Fruit fly (Drosophila melanogaster) whole organism, pupa: Measurements from ENCODE around the gene Vta1.

Source experiments
- CG10348 ChIP-seq: fragments of 200-800 bp; sonication (Bioruptor generic); IDR thresholded peaks from 2 replicates; pipeline ENCODE4 v1.3.6; 2022; ENCODE audit warnings: missing biosample characterization, missing genetic modification characterization
- CG12605 ChIP-seq: fragments of 200-800 bp; sonication (Bioruptor generic); IDR thresholded peaks from 2 replicates; pipeline ENCODE4 v1.3.6; 2022; ENCODE audit warnings: missing biosample characterization, missing genetic modification characterization
- CG13204 ChIP-seq: fragments of 200-800 bp; sonication (Bioruptor generic); optimal IDR thresholded peaks from 2 replicates; lab custom pipeline; 2018; ENCODE audit warnings: missing biosample characterization, mild to moderate bottlenecking, missing genetic modification characterization, moderate library complexity
- CG14655 ChIP-seq: fragments of 200-800 bp; sonication (Bioruptor generic); optimal IDR thresholded peaks from 3 replicates; lab custom pipeline; 2017; ENCODE audit warnings: mild to moderate bottlenecking, missing biosample characterization, missing genetic modification reagents, missing genetic modification characterization
- CG15710 ChIP-seq: fragments of 200-800 bp; sonication (Bioruptor generic); optimal IDR thresholded peaks from 2 replicates; lab custom pipeline; 2018; ENCODE audit warnings: missing biosample characterization, mild to moderate bottlenecking, missing genetic modification characterization, moderate library complexity
- CG17806 ChIP-seq: fragments of 200-800 bp; sonication (Bioruptor generic); optimal IDR thresholded peaks from 2 replicates; lab custom pipeline; 2018; ENCODE audit warnings: missing biosample characterization, mild to moderate bottlenecking, missing genetic modification characterization, moderate library complexity
- CG32121 ChIP-seq: fragments of 200-800 bp; sonication (Bioruptor generic); IDR thresholded peaks from 2 replicates; pipeline ENCODE4 v1.3.6; 2022; ENCODE audit warnings: missing biosample characterization, missing genetic modification characterization
- CG34367 ChIP-seq: fragments of 200-800 bp; sonication (Bioruptor generic); optimal IDR thresholded peaks from 2 replicates; lab custom pipeline; 2018; ENCODE audit warnings: missing biosample characterization, mild to moderate bottlenecking, missing genetic modification characterization
- CG4496 ChIP-seq: fragments of 200-800 bp; sonication (Bioruptor generic); IDR thresholded peaks from 3 replicates; pipeline ENCODE4 v1.3.6; 2022; ENCODE audit warnings: missing biosample characterization, missing genetic modification characterization
- CG8159 ChIP-seq: fragments of 200-800 bp; sonication (Bioruptor generic); optimal IDR thresholded peaks from 3 replicates; lab custom pipeline; 2018; ENCODE audit warnings: missing biosample characterization, mild to moderate bottlenecking, missing genetic modification characterization, moderate library complexity
- CG8301 ChIP-seq: fragments of 200-800 bp; sonication (Bioruptor generic); optimal IDR thresholded peaks from 2 replicates; lab custom pipeline; 2018; ENCODE audit warnings: missing biosample characterization, mild to moderate bottlenecking, missing genetic modification characterization
- CG9948 ChIP-seq: fragments of 200-800 bp; sonication (Bioruptor generic); optimal IDR thresholded peaks from 2 replicates; lab custom pipeline; 2018; ENCODE audit warnings: missing biosample characterization, mild to moderate bottlenecking, missing genetic modification characterization, moderate library complexity
- D1 ChIP-seq: fragments of 200-800 bp; sonication (Bioruptor generic); optimal IDR thresholded peaks from 2 replicates; lab custom pipeline; 2018; ENCODE audit warnings: missing biosample characterization, mild to moderate bottlenecking, missing genetic modification characterization, moderate library complexity
- EcR ChIP-seq: fragments of 200-800 bp; sonication (Bioruptor generic); optimal IDR thresholded peaks from 3 replicates; lab custom pipeline; 2019; ENCODE audit warnings: missing biosample characterization, missing genetic modification characterization, mild to moderate bottlenecking, moderate library complexity, missing genetic modification reagents
- Ets98B ChIP-seq: fragments of 200-800 bp; sonication (Bioruptor generic); IDR thresholded peaks from 2 replicates; pipeline ENCODE4 v1.3.6; 2022; ENCODE audit warnings: missing biosample characterization, missing genetic modification characterization
- Pif1A ChIP-seq: fragments of 200-800 bp; sonication (Bioruptor generic); optimal IDR thresholded peaks from 3 replicates; lab custom pipeline; 2016; ENCODE audit warnings: missing biosample characterization, missing genetic modification characterization
- Pif1B ChIP-seq: fragments of 200-800 bp; sonication (Bioruptor generic); optimal IDR thresholded peaks from 3 replicates; lab custom pipeline; 2016; ENCODE audit warnings: missing biosample characterization, missing genetic modification characterization
- Snoo ChIP-seq: fragments of 200-800 bp; sonication (Bioruptor generic); optimal IDR thresholded peaks from 3 replicates; lab custom pipeline; 2017; ENCODE audit warnings: missing biosample characterization, mild to moderate bottlenecking, missing genetic modification characterization, inconsistent platforms
- fd96Ca ChIP-seq: fragments of 200-800 bp; sonication (Bioruptor generic); IDR thresholded peaks from 3 replicates; pipeline ENCODE4 v1.3.6; 2022; ENCODE audit warnings: missing biosample characterization, missing genetic modification characterization
- gl ChIP-seq: fragments of 200-800 bp; sonication (Bioruptor generic); optimal IDR thresholded peaks from 2 replicates; lab custom pipeline; 2018; ENCODE audit warnings: missing biosample characterization, mild to moderate bottlenecking, missing genetic modification characterization
- rn ChIP-seq: fragments of 200-800 bp; sonication (Bioruptor generic); IDR thresholded peaks from 2 replicates; pipeline ENCODE4 v1.3.6; 2022; ENCODE audit warnings: missing biosample characterization, missing genetic modification characterization

Gene Vta1

DNA sequence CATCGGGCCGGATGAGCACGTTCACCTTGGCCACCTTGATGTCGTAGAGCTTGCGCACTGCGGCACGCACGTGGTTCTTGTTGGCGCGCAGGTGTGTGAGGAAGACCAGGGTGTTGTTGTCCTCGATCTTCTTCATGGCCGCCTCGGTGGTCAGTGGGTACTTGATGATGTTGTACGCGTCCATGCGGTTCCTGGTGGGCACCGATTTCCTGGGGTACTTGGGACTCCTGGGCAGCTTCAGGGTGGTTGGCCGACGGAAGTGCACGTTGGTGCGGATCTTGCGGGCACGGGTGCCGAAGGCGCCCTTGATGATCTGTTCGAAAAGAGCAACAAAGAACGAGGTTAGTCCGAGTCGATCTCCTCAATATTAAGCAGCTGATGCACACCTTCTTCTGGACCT lies 14.7 kb upstream of the Vta1 start:
- TF ChIP-seq CG32121 (no peak), CG17806 (tag; lab: Kevin White, UChicago) (no peak), CG8159 (tag; lab: Kevin White, UChicago) (no peak), Pif1A (GFP tag; lab: Kevin White, UChicago) (no peak), CG9948 (tag; lab: Kevin White, UChicago) (no peak), CG4496 (GFP tag; lab: Robert Waterston, UW) (no peak), EcR (no peak), CG12605 (no peak)

DNA sequence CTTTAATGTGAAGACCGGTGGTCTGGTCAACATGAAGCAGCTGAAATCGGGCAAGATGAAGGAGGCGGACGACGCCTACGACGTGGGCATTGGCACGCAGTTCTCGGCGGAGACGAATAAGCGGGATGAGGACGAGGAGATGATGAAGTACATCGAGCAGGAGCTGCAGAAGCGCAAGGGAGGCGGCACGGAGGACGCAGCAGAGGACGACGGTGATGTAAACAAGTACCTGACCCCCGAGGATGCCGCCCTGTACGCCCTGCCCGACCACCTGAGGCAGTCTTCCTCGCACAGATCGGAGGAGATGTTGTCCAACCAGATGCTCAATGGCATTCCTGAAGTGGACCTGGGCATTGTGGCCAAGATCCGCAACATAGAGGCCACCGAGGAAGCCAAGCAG lies 12.8 kb upstream of the Vta1 start:
- TF ChIP-seq CG8301 (tag; lab: Kevin White, UChicago) (no peak), CG14655 (no peak), gl (tag; lab: Kevin White, UChicago) (no peak), fd96Ca (no peak), D1 (tag; lab: Kevin White, UChicago) (no peak), CG4496 (GFP tag; lab: Robert Waterston, UW) (no peak), CG17806 (tag; lab: Kevin White, UChicago) (no peak), CG15710 (tag; lab: Kevin White, UChicago) (no peak), Pif1B (GFP tag; lab: Kevin White, UChicago) (no peak), CG34367 (tag; lab: Kevin White, UChicago) (no peak), CG13204 (no peak), Ets98B (no peak), CG32121 (no peak), CG8159 (tag; lab: Kevin White, UChicago) (no peak), Pif1A (GFP tag; lab: Kevin White, UChicago) (no peak)
- TF ChIP-seq, all 21 proteins: peak for 0

DNA sequence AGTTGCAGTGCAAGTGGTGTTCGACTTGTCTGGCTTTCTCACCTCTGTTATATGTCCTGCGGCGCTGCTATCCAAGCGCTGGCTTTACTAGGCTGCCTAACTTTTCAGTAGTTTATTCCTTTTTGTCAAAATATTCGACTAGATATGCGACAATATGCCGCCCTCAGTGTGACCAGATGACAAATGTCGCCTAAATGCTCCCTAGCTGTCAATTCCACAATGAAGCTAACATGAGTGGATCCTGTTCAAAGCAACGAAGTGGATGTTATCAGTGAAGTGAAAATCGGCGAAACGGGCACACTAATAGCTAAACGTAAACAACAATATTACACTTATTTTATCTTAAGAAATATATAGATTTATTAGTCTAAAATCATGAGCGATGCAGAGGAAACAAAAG lies 12.2 kb upstream of the Vta1 start, which contains the start of the genes Srrm234 and CG7974:
Gene Srrm234, minus strand, starts transcription at position 189 of the 400 bp plus-strand sequence.
Gene CG7974, plus strand, starts transcription at position 263 of the 400 bp plus-strand sequence.
- TF ChIP-seq Ets98B: no peak
- no peak for TF ChIP-seq Snoo (tag; lab: Kevin White, UChicago)
- TF ChIP-seq D1 (tag; lab: Kevin White, UChicago): no peak
- no peak for TF ChIP-seq fd96Ca
- no peak for TF ChIP-seq Pif1B (GFP tag; lab: Kevin White, UChicago)
- no peak for TF ChIP-seq EcR
- TF ChIP-seq CG32121: no peak
- TF ChIP-seq CG14655: no peak
- TF ChIP-seq Pif1A (GFP tag; lab: Kevin White, UChicago): no peak
- TF ChIP-seq CG34367 (tag; lab: Kevin White, UChicago): no peak
- TF ChIP-seq CG17806 (tag; lab: Kevin White, UChicago): no peak
- TF ChIP-seq rn (GFP tag; lab: Robert Waterston, UW): no peak

DNA sequence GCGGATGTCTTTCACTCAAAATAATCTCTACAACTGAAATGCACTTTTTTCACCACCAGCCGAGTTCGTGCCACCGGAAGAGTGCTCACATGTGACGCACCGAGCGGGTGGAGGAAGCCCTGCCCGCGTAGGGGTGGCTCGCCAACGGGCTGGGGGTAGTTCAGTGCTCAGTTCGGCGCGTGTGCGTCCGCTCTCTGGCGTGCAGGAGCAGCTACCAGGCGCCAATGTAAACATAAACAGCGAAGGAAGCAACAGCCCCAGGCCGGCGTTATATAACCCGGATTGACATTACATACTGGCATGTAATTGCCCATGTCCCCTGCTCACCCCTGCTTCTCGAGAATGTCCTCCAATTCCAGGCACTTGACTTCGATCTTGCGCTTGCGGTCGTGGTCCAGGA lies 11.5 kb upstream of the Vta1 start:
- no peak for TF ChIP-seq CG4496 (GFP tag; lab: Robert Waterston, UW)
- TF ChIP-seq fd96Ca: 0 out of 3 replicates have a peak, but pooled peaks have one; percentile 17
- no peak for TF ChIP-seq CG34367 (tag; lab: Kevin White, UChicago)
- no peak for TF ChIP-seq CG13204
- TF ChIP-seq CG8159 (tag; lab: Kevin White, UChicago): no peak

DNA sequence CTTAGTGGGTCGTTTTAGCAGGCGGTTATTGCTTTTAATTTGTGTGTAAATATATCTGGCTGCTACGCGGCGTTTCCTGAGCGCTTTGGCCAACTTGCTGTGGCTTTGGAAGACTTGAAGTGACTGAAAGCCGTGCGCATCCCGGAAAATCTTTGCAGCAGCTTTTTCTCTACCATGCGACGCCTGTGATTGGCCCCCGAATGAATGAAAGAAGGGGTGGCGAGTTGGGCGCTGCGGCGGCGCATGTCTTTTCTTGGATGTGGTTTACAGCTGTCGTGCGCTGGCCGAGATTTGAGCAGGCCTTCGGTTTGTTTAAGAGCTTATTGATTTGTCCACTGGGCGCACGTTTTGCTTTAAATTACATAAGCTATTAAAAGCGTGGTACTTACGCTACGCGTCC lies 10.8 kb upstream of the Vta1 start:
- TF ChIP-seq CG4496 (GFP tag; lab: Robert Waterston, UW) (no peak), Snoo (tag; lab: Kevin White, UChicago) (no peak), CG12605 (no peak), CG32121 (no peak), EcR (no peak), CG8159 (tag; lab: Kevin White, UChicago) (no peak), CG34367 (tag; lab: Kevin White, UChicago) (no peak), gl (tag; lab: Kevin White, UChicago) (no peak), rn (GFP tag; lab: Robert Waterston, UW) (no peak)

DNA sequence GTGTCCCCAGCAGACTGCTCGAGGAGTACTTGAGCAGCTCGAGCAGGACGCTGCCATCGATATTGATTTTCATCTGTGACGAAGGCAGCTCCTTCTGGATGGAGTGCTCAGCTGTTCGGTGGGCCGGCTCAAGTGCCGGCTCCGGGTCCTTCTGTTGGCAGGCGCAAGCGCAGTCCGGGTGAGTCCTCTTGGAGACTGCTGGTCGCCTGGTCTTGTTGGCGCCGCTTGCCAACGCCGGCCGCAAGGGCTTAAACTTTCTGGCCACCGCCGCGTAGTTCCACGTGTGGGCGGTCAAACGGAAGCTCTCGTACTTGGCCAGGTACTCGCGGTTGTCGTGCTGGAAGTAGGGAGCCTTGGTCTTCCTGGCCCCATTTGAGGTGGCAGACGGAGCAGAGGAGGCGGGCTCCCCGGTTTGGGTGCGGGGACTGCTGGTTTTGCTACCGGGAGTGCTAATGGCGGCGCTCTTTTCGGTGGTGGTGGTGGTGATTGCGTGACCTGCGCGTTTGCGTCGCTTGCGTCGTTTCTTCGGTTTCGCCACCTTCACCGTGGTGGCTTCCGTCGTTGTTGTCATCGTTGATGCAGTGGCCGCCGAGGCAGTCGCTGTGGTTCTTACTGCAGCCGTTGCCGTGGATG lies 9.2 kb upstream of the Vta1 start:
- TF ChIP-seq Pif1A (GFP tag; lab: Kevin White, UChicago) (no peak), CG13204 (peak; percentile 28)

DNA sequence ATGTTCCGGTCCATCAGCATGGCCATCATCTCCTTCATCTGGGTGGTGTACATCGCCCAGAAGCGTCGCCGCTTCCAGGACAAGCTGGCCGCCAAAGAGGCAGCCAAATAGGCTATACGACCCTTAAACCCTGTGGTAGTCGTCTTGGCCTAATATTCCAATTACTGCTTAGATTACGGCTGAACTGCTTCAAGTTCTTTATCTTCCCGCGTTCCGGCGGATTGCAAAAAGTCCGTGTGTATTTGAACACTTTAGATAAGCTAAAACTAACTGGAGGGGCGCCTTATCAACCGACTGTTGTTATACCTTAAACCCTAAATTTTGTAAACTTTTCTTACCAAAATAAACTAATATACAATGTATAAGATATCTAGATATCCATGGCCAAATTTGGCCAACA lies 1.1 kb upstream of the Vta1 start:
- TF ChIP-seq CG15710 (tag; lab: Kevin White, UChicago) (no peak), Pif1B (GFP tag; lab: Kevin White, UChicago) (no peak), fd96Ca (no peak), CG10348 (GFP tag; lab: Robert Waterston, UW) (no peak), CG14655 (no peak), EcR (no peak), D1 (tag; lab: Kevin White, UChicago) (no peak), CG8301 (tag; lab: Kevin White, UChicago) (no peak), rn (GFP tag; lab: Robert Waterston, UW) (no peak), CG8159 (tag; lab: Kevin White, UChicago) (no peak), gl (tag; lab: Kevin White, UChicago) (no peak)
